Worm (Caenorhabditis elegans) whole organism, L4 larva: ENCODE data around the gene nfki-1.

Experiments
- F37D6.2 ChIP-seq: sonication (generic microtip); optimal IDR thresholded peaks from 2 replicates; lab custom pipeline; 2016; ENCODE audit warnings: mild to moderate bottlenecking, missing genetic modification characterization, missing compliant biosample characterization
- R02D3.7 ChIP-seq: fragments of 150-350 bp; sonication (generic microtip); optimal IDR thresholded peaks from 3 replicates; lab custom pipeline; 2014; ENCODE audit warnings: missing biosample characterization, missing genetic modification characterization
- T26A8.4 ChIP-seq: fragments of 200-800 bp; sonication (Bioruptor generic); IDR thresholded peaks from 2 replicates; pipeline ENCODE4 v1.3.6; 2022; ENCODE audit warnings: missing genetic modification characterization, missing compliant biosample characterization
- Y105C5A.15 ChIP-seq: fragments of 200-800 bp; sonication (Bioruptor generic); IDR thresholded peaks from 2 replicates; pipeline ENCODE4 v1.3.6; 2022; ENCODE audit warnings: missing genetic modification characterization, missing compliant biosample characterization
- Y5F2A.4 ChIP-seq: fragments of 200-800 bp; sonication (Bioruptor generic); optimal IDR thresholded peaks from 2 replicates; lab custom pipeline; 2018; ENCODE audit warnings: mild to moderate bottlenecking, missing genetic modification characterization, missing compliant biosample characterization
- aly-2 ChIP-seq: sonication (generic microtip); optimal IDR thresholded peaks from 2 replicates; lab custom pipeline; 2018; ENCODE audit warnings: missing biosample characterization, missing genetic modification characterization
- arid-1 ChIP-seq: fragments of 200-800 bp; sonication (Bioruptor generic); conservative IDR thresholded peaks from 2 replicates; pipeline ENCODE4 v1.3.6; 2022; ENCODE audit warnings: missing genetic modification reagents, missing genetic modification characterization, missing compliant biosample characterization
- attf-4 ChIP-seq: sonication (generic microtip); optimal IDR thresholded peaks from 3 replicates; lab custom pipeline; 2017; ENCODE audit warnings: missing biosample characterization, missing genetic modification characterization
- ces-1 ChIP-seq: fragments of 150-350 bp; sonication (generic microtip); optimal IDR thresholded peaks from 4 replicates; lab custom pipeline; 2014; ENCODE audit warnings: missing biosample characterization, missing genetic modification reagents, missing genetic modification characterization
- ctbp-1 ChIP-seq: fragments of 200-800 bp; sonication (Bioruptor generic); IDR thresholded peaks from 2 replicates; pipeline ENCODE4 v1.3.6; 2022; ENCODE audit warnings: missing genetic modification reagents, missing genetic modification characterization, missing compliant biosample characterization
- daf-12 ChIP-seq: fragments of 150-350 bp; optimal IDR thresholded peaks from 2 replicates; lab custom pipeline; 2014; ENCODE audit warnings: missing biosample characterization, missing genetic modification reagents, missing genetic modification characterization
- daf-19 ChIP-seq: fragments of 200-800 bp; sonication (Bioruptor generic); conservative IDR thresholded peaks from 2 replicates; pipeline ENCODE4 v1.3.6; 2022; ENCODE audit warnings: missing genetic modification characterization, missing compliant biosample characterization
- dmd-6 ChIP-seq: fragments of 200-800 bp; sonication (Bioruptor generic); IDR thresholded peaks from 2 replicates; pipeline ENCODE4 v1.3.6; 2022; ENCODE audit warnings: missing genetic modification reagents, missing genetic modification characterization, missing compliant biosample characterization
- dmd-8 ChIP-seq: fragments of 200-800 bp; sonication (Bioruptor generic); IDR thresholded peaks from 2 replicates; pipeline ENCODE4 v1.3.6; 2022; ENCODE audit warnings: missing genetic modification characterization, missing compliant biosample characterization
- dmd-9 ChIP-seq: fragments of 200-800 bp; sonication (Bioruptor generic); IDR thresholded peaks from 2 replicates; pipeline ENCODE4 v1.3.6; 2022; ENCODE audit warnings: missing genetic modification reagents, missing genetic modification characterization, missing compliant biosample characterization
- duxl-1 ChIP-seq: sonication (generic microtip); optimal IDR thresholded peaks from 2 replicates; lab custom pipeline; 2016; ENCODE audit warnings: mild to moderate bottlenecking, missing genetic modification characterization, moderate library complexity, missing compliant biosample characterization; ENCODE audit not compliant: poor library complexity
- fkh-10 ChIP-seq: fragments of 150-350 bp; optimal IDR thresholded peaks from 2 replicates; lab custom pipeline; 2014; ENCODE audit warnings: missing biosample characterization, missing genetic modification reagents, missing genetic modification characterization
- fos-1 ChIP-seq: fragments of 150-350 bp; optimal IDR thresholded peaks from 2 replicates; lab custom pipeline; 2014; ENCODE audit warnings: missing biosample characterization, missing genetic modification characterization
- gei-8 ChIP-seq: fragments of 200-800 bp; sonication (Bioruptor generic); optimal IDR thresholded peaks from 2 replicates; lab custom pipeline; 2018; ENCODE audit warnings: mild to moderate bottlenecking, missing genetic modification characterization, missing compliant biosample characterization
- hif-1 ChIP-seq, 2 experiments: sonication (generic microtip); optimal IDR thresholded peaks; 2 replicates each; lab custom pipeline; 2016 to 2017; ENCODE audit warnings: missing compliant biosample characterization in 2 of 2, missing genetic modification characterization in 2 of 2, missing genetic modification reagents in 2 of 2, missing genotype in 2 of 2, mild to moderate bottlenecking in 1 of 2
- hlh-11 ChIP-seq: fragments of 200-800 bp; sonication (Bioruptor generic); optimal IDR thresholded peaks from 2 replicates; lab custom pipeline; 2018; ENCODE audit warnings: mild to moderate bottlenecking, missing genetic modification characterization, missing compliant biosample characterization
- hlh-30 ChIP-seq: sonication (generic microtip); optimal IDR thresholded peaks from 2 replicates; lab custom pipeline; 2017; ENCODE audit warnings: antibody characterized with exemption, mild to moderate bottlenecking, missing genetic modification characterization, missing compliant biosample characterization; ENCODE audit not compliant: insufficient read depth
- lim-7 ChIP-seq: fragments of 200-800 bp; sonication (Bioruptor generic); IDR thresholded peaks from 2 replicates; pipeline ENCODE4 v1.3.6; 2022; ENCODE audit warnings: missing genetic modification characterization, missing compliant biosample characterization
- lin-15B ChIP-seq: fragments of 150-350 bp; sonication (generic microtip); optimal IDR thresholded peaks from 3 replicates; lab custom pipeline; 2014; ENCODE audit warnings: missing biosample characterization, missing genetic modification characterization
- lin-29 ChIP-seq: fragments of 200-800 bp; sonication (Bioruptor generic); IDR thresholded peaks from 2 replicates; pipeline ENCODE4 v1.3.6; 2022; ENCODE audit warnings: missing genetic modification reagents, missing genetic modification characterization, missing compliant biosample characterization
- lin-39 ChIP-seq: fragments of 150-350 bp; optimal IDR thresholded peaks from 2 replicates; lab custom pipeline; 2014; ENCODE audit warnings: missing biosample characterization, missing genetic modification reagents, missing genetic modification characterization
- lsy-2 ChIP-seq, 2 experiments: fragments of 150-350 bp in 1 of 2; sonication (generic microtip) in 1 of 2; optimal IDR thresholded peaks; 2 replicates each; lab custom pipeline; 2014 to 2017; ENCODE audit warnings: missing biosample characterization in 2 of 2, missing genetic modification characterization in 2 of 2
- madf-5 ChIP-seq, 2 experiments: fragments of 200-800 bp; sonication (Bioruptor generic); IDR thresholded peaks; 2 replicates each; pipeline ENCODE4 v1.3.6; 2022; ENCODE audit warnings: missing compliant biosample characterization in 2 of 2, missing genetic modification characterization in 2 of 2
- mdl-1 ChIP-seq, 2 experiments: fragments of 150-350 bp in 1 of 2; sonication (generic microtip) in 1 of 2; optimal IDR thresholded peaks; 2 replicates each; lab custom pipeline; 2014 to 2017; ENCODE audit warnings: missing biosample characterization in 2 of 2, missing genetic modification characterization in 2 of 2
- mes-2 ChIP-seq: sonication (generic microtip); optimal IDR thresholded peaks from 2 replicates; lab custom pipeline; 2016; ENCODE audit warnings: missing genotype, mild to moderate bottlenecking, missing genetic modification characterization, missing compliant biosample characterization; ENCODE audit not compliant: poor library complexity, severe bottlenecking
- nhr-10 ChIP-seq: fragments of 150-350 bp; optimal IDR thresholded peaks from 2 replicates; lab custom pipeline; 2014; ENCODE audit warnings: missing biosample characterization, missing genetic modification characterization
- nhr-102 ChIP-seq: sonication (generic microtip); optimal IDR thresholded peaks from 2 replicates; lab custom pipeline; 2016; ENCODE audit warnings: mild to moderate bottlenecking, missing genetic modification characterization, moderate library complexity, missing compliant biosample characterization
- nhr-11 ChIP-seq: fragments of 150-350 bp; optimal IDR thresholded peaks from 2 replicates; lab custom pipeline; 2014; ENCODE audit warnings: missing biosample characterization, missing genetic modification characterization
- nhr-111 ChIP-seq: fragments of 200-800 bp; sonication (Bioruptor generic); optimal IDR thresholded peaks from 2 replicates; lab custom pipeline; 2018; ENCODE audit warnings: mild to moderate bottlenecking, missing genetic modification characterization, missing compliant biosample characterization
- nhr-28 ChIP-seq: fragments of 150-350 bp; optimal IDR thresholded peaks from 2 replicates; lab custom pipeline; 2014; ENCODE audit warnings: missing biosample characterization, missing genetic modification characterization
- nhr-42 ChIP-seq: fragments of 200-800 bp; sonication (Bioruptor generic); IDR thresholded peaks from 2 replicates; pipeline ENCODE4 v1.3.6; 2022; ENCODE audit warnings: missing genetic modification characterization, missing compliant biosample characterization
- nhr-6 ChIP-seq: fragments of 150-350 bp; optimal IDR thresholded peaks from 2 replicates; lab custom pipeline; 2014; ENCODE audit warnings: missing biosample characterization, missing genetic modification characterization
- nhr-76 ChIP-seq: fragments of 150-350 bp; optimal IDR thresholded peaks from 2 replicates; lab custom pipeline; 2014; ENCODE audit warnings: missing biosample characterization, missing genetic modification characterization
- pha-4 ChIP-seq, 2 experiments: fragments of 150-350 bp in 1 of 2; fragments of 200-800 bp in 1 of 2; sonication (Bioruptor generic) in 1 of 2; IDR thresholded peaks in 1 of 2; optimal IDR thresholded peaks in 1 of 2; 2 replicates each; pipeline versions ENCODE4 v1.3.6 to Lab custom; 2014 to 2022; ENCODE audit warnings: missing genetic modification characterization in 2 of 2, missing genetic modification reagents in 2 of 2, missing biosample characterization in 1 of 2, missing compliant biosample characterization in 1 of 2
- pqm-1 ChIP-seq: sonication (generic microtip); optimal IDR thresholded peaks from 2 replicates; lab custom pipeline; 2017; ENCODE audit warnings: missing biosample characterization, missing genetic modification characterization
- rbr-2 ChIP-seq: sonication (generic microtip); optimal IDR thresholded peaks from 2 replicates; lab custom pipeline; 2016; ENCODE audit warnings: missing genotype, missing genetic modification characterization, missing compliant biosample characterization
- saeg-2 ChIP-seq: fragments of 200-800 bp; sonication (Bioruptor generic); IDR thresholded peaks from 2 replicates; pipeline ENCODE4 v1.3.6; 2022; ENCODE audit warnings: missing genetic modification reagents, missing genetic modification characterization, missing compliant biosample characterization
- set-16 ChIP-seq: fragments of 200-800 bp; sonication (Bioruptor generic); IDR thresholded peaks from 2 replicates; pipeline ENCODE4 v1.3.6; 2022; ENCODE audit warnings: missing genetic modification reagents, missing genetic modification characterization, missing compliant biosample characterization
- snpc-1.2 ChIP-seq: fragments of 200-800 bp; sonication (Bioruptor generic); IDR thresholded peaks from 2 replicates; pipeline ENCODE4 v1.3.6; 2022; ENCODE audit warnings: missing genetic modification reagents, missing genetic modification characterization, missing compliant biosample characterization
- vab-7 ChIP-seq: fragments of 200-800 bp; sonication (Bioruptor generic); IDR thresholded peaks from 2 replicates; pipeline ENCODE4 v1.3.6; 2022; ENCODE audit warnings: missing genetic modification reagents, missing genetic modification characterization, missing compliant biosample characterization
- zag-1 ChIP-seq: fragments of 150-350 bp; optimal IDR thresholded peaks from 2 replicates; lab custom pipeline; 2014; ENCODE audit warnings: missing biosample characterization, missing genetic modification characterization
- zfp-3 ChIP-seq: fragments of 200-800 bp; sonication (Bioruptor generic); conservative IDR thresholded peaks from 2 replicates; pipeline ENCODE4 v1.3.6; 2022; ENCODE audit warnings: missing genetic modification reagents, missing genetic modification characterization, missing compliant biosample characterization

The nfki-1 gene

DNA sequence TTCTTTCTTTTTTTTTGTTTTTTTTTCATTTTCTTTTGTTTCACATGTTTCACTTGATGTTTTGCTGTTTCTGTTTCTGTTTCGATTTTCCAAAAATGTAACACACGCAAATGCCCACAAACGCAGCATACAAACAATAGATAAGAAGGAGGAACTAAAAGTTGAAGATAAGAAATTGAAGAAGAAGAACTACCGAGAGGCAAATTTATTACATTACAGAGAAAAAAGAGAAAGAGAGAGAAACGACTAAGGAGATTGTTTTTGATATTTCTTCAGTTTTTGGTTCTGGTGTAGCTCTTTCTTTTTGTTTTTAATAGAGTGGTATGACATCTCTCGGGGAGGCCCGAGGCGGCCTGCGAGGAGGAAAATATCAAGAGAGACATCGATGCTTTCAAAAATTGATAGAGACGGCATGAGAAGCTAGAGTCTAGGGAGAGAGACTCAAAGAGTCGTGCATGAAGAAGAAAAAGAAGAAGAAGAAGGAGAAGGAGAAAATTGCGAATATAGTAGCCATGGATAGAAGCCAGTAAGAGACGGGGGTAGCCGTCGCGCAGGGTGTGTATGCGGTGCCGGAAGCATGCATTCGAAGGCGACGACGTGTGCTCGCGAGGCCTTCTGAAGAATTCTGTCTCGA, 18.5 kb downstream of the nfki-1 start (continued):
- TF ChIP-seq mes-2 (tag; lab: Kevin White, UChicago) (peak; percentile 35), lim-7 (GFP tag; lab: Robert Waterston, UW) (no peak), pha-4 (GFP tag; IDR thresholded peaks at IDR 0.05; lab: Robert Waterston, UW) (no peak), pha-4 (tag; optimal IDR thresholded peaks at IDR 0.05; lab: Kevin White, UChicago) (no peak), F37D6.2 (tag; lab: Kevin White, UChicago) (peak; percentile 28), daf-19 (GFP tag; lab: Robert Waterston, UW) (no peak), gei-8 (GFP tag; lab: Kevin White, UChicago) (no peak), set-16 (GFP tag; lab: Robert Waterston, UW) (peak; percentile 64), nhr-102 (tag; lab: Kevin White, UChicago) (no peak), dmd-8 (GFP tag; lab: Robert Waterston, UW) (no peak), R02D3.7 (tag; lab: Kevin White, UChicago) (no peak), nhr-76 (no peak), duxl-1 (no peak), ces-1 (GFP tag; lab: Kevin White, UChicago) (no peak), nhr-111 (no peak), hlh-30 (tag; lab: Kevin White, UChicago) (peak; percentile 26), lin-15B (no peak), nhr-42 (GFP tag; lab: Robert Waterston, UW) (no peak), dmd-9 (no peak), ctbp-1 (GFP tag; lab: Robert Waterston, UW) (peak; percentile 54; the same call in 1 of the 2 replicates), madf-5 (GFP tag; IDR thresholded peaks at IDR 0.05; lab: Robert Waterston, UW) (no peak), aly-2 (tag; lab: Kevin White, UChicago) (no peak), saeg-2 (no peak), fos-1 (no peak), snpc-1.2 (GFP tag; lab: Robert Waterston, UW) (no peak), attf-4 (tag; lab: Kevin White, UChicago) (no peak), nhr-11 (peak; percentile 82), lin-29 (GFP tag; lab: Robert Waterston, UW) (no peak), zfp-3 (GFP tag; lab: Robert Waterston, UW) (no peak), lin-39 (tag; lab: Kevin White, UChicago) (no peak), vab-7 (GFP tag; lab: Robert Waterston, UW) (no peak), arid-1 (no peak), T26A8.4 (peak; percentile 47), lsy-2 (tag; optimal IDR thresholded peaks at IDR 0.05; lab: Kevin White, UChicago) (no peak)

DNA sequence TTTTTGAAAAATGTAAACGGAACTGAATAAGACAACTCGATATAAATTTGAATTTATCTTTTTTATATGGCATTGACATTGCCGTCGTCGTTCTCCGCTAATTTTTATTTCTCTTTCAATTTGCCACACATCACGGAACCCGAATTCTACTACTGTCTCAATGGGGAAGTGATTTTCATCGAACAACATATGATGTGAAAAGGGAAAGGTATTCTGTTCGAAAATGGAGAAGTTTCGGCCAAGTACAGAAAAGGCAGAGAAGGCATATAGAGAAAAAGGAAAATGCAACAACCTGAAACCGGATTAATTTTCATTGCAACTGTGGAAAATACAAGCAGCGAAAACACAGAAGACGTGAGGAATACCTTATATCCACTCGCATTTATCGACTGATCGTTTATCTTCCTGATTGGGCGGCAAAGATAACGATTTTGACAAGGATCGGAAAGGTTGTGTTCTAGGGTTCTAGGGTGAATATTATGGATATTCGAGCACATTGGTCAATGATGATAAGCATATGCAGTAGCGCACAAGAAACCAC, 19.7 kb downstream of the nfki-1 start:
- TF ChIP-seq nhr-111 (no peak), nhr-10 (peak; percentile 52), Y105C5A.15 (no peak), nhr-28 (tag; lab: Kevin White, UChicago) (peak; percentile 44)

- TF ChIP-seq pqm-1 (tag; lab: Kevin White, UChicago) (peak; percentile 11), hlh-11 (tag; lab: Kevin White, UChicago) (peak; percentile 35), gei-8 (GFP tag; lab: Kevin White, UChicago) (no peak), nhr-28 (tag; lab: Kevin White, UChicago) (peak; percentile 60), zag-1 (tag; lab: Kevin White, UChicago) (no peak), rbr-2 (tag; lab: Kevin White, UChicago) (no peak), daf-12 (tag; lab: Kevin White, UChicago) (no peak), Y105C5A.15 (no peak), fkh-10 (no peak), nhr-6 (tag; lab: Kevin White, UChicago) (no peak), mdl-1 (tag; optimal IDR thresholded peaks at IDR 0.05; lab: Kevin White, UChicago) (no peak), dmd-8 (GFP tag; lab: Robert Waterston, UW) (no peak), snpc-1.2 (GFP tag; lab: Robert Waterston, UW) (no peak), hif-1 (tag; optimal IDR thresholded peaks at IDR 0.05; lab: Kevin White, UChicago) (no peak), dmd-6 (GFP tag; lab: Robert Waterston, UW) (peak; percentile 24; the same call in 1 of the 2 replicates), Y5F2A.4 (GFP tag; lab: Kevin White, UChicago) (no peak), mes-2 (tag; lab: Kevin White, UChicago) (peak; percentile 7)
These were observed 20.3 kb downstream of the nfki-1 start for ce11 chrX:15375299-15375698.
